Worm (Caenorhabditis elegans) whole organism, L1 larva: Measurements from ENCODE around the gene C03B8.3.

ENCODE experiments used
- C34B4.2 ChIP-seq: sonication (generic microtip); optimal IDR thresholded peaks from 2 replicates; lab custom pipeline; 2017; ENCODE audit warnings: mild to moderate bottlenecking, missing genetic modification characterization, missing compliant biosample characterization
- F16B12.6 ChIP-seq: fragments of 150-350 bp; optimal IDR thresholded peaks from 2 replicates; lab custom pipeline; 2014; ENCODE audit warnings: missing biosample characterization, missing genetic modification characterization
- Y116A8C.19 ChIP-seq: sonication (generic microtip); optimal IDR thresholded peaks from 2 replicates; lab custom pipeline; 2016; ENCODE audit warnings: missing compliant biosample characterization, missing genetic modification characterization, borderline replicate concordance
- aha-1 ChIP-seq: fragments of 150-350 bp; optimal IDR thresholded peaks from 2 replicates; lab custom pipeline; 2014; ENCODE audit warnings: missing biosample characterization, missing genetic modification characterization
- aly-2 ChIP-seq: fragments of 150-350 bp; optimal IDR thresholded peaks from 2 replicates; lab custom pipeline; 2014; ENCODE audit warnings: missing biosample characterization, missing genetic modification characterization
- ama-1 ChIP-seq: fragments of 150-350 bp; optimal IDR thresholded peaks from 2 replicates; lab custom pipeline; 2014
- blmp-1 ChIP-seq: fragments of 150-350 bp; optimal IDR thresholded peaks from 2 replicates; lab custom pipeline; 2014; ENCODE audit warnings: missing biosample characterization, missing genetic modification characterization
- ceh-82 ChIP-seq, 3 experiments: fragments of 150-350 bp in 1 of 3; sonication (generic microtip) in 2 of 3; optimal IDR thresholded peaks; 2 replicates each; lab custom pipeline; 2014 to 2017; ENCODE audit warnings: missing biosample characterization in 3 of 3, missing genetic modification characterization in 3 of 3
- ceh-88 ChIP-seq: fragments of 200-800 bp; sonication (Bioruptor generic); IDR thresholded peaks from 2 replicates; pipeline ENCODE4 v1.3.6; 2022; ENCODE audit warnings: missing genetic modification characterization, missing compliant biosample characterization
- ceh-90 ChIP-seq: sonication (generic microtip); optimal IDR thresholded peaks from 2 replicates; lab custom pipeline; 2016; ENCODE audit warnings: missing genetic modification characterization, missing compliant biosample characterization
- efl-1 ChIP-seq, 4 experiments: fragments of 150-350 bp; optimal IDR thresholded peaks in 3 of 4; peaks in 1 of 4; 1 replicate in 1 of 4; 2 replicates in 3 of 4; lab custom pipeline; 2014; ENCODE audit warnings: missing biosample characterization in 2 of 4, missing genetic modification characterization in 2 of 4, missing genetic modification reagents in 2 of 4
- elt-2 ChIP-seq: sonication (generic microtip); optimal IDR thresholded peaks from 2 replicates; lab custom pipeline; 2016; ENCODE audit warnings: missing genetic modification characterization, mild to moderate bottlenecking, inconsistent platforms, missing compliant biosample characterization, missing genetic modification reagents
- fkh-10 ChIP-seq: sonication (generic microtip); optimal IDR thresholded peaks from 2 replicates; lab custom pipeline; 2017; ENCODE audit warnings: missing biosample characterization, missing genetic modification reagents, missing genetic modification characterization
- hlh-4 ChIP-seq: sonication (generic microtip); optimal IDR thresholded peaks from 2 replicates; lab custom pipeline; 2016; ENCODE audit warnings: mild to moderate bottlenecking, missing genetic modification characterization, missing compliant biosample characterization
- isw-1 ChIP-seq: fragments of 200-800 bp; sonication (Bioruptor generic); IDR thresholded peaks from 2 replicates; pipeline ENCODE4 v1.3.6; 2022; ENCODE audit warnings: missing genetic modification characterization, missing compliant biosample characterization
- lin-13 ChIP-seq: fragments of 150-350 bp; optimal IDR thresholded peaks from 2 replicates; lab custom pipeline; 2014; ENCODE audit warnings: missing biosample characterization, missing genetic modification reagents, missing genetic modification characterization
- lin-14 ChIP-seq: fragments of 200-800 bp; sonication (Bioruptor generic); optimal IDR thresholded peaks from 2 replicates; lab custom pipeline; 2018; ENCODE audit warnings: mild to moderate bottlenecking, missing genetic modification characterization, moderate library complexity, missing compliant biosample characterization
- lin-15B ChIP-seq: fragments of 150-350 bp; sonication (generic microtip); optimal IDR thresholded peaks from 3 replicates; lab custom pipeline; 2014; ENCODE audit warnings: missing biosample characterization, missing genetic modification characterization
- lin-35 ChIP-seq, 2 experiments: fragments of 150-350 bp; optimal IDR thresholded peaks; 2 replicates each; lab custom pipeline; 2014; ENCODE audit warnings: missing biosample characterization in 2 of 2, missing genetic modification characterization in 2 of 2, missing genetic modification reagents in 2 of 2
- lin-39 ChIP-seq: fragments of 150-350 bp; optimal IDR thresholded peaks from 2 replicates; lab custom pipeline; 2014; ENCODE audit warnings: missing biosample characterization, missing genetic modification reagents, missing genetic modification characterization
- lir-3 ChIP-seq: sonication (generic microtip); optimal IDR thresholded peaks from 2 replicates; lab custom pipeline; 2016; ENCODE audit warnings: mild to moderate bottlenecking, missing genetic modification characterization, moderate library complexity, missing compliant biosample characterization; ENCODE audit not compliant: poor library complexity
- lsy-2 ChIP-seq, 2 experiments: fragments of 150-350 bp; optimal IDR thresholded peaks; 2 replicates each; lab custom pipeline; 2014; ENCODE audit warnings: missing biosample characterization in 2 of 2, missing genetic modification characterization in 2 of 2
- mep-1 ChIP-seq: fragments of 150-350 bp; optimal IDR thresholded peaks from 2 replicates; lab custom pipeline; 2014; ENCODE audit warnings: missing biosample characterization, missing genetic modification characterization
- nhr-12 ChIP-seq: sonication (generic microtip); optimal IDR thresholded peaks from 2 replicates; lab custom pipeline; 2017; ENCODE audit warnings: missing biosample characterization, missing genetic modification characterization
- nhr-28 ChIP-seq: fragments of 150-350 bp; optimal IDR thresholded peaks from 2 replicates; lab custom pipeline; 2014; ENCODE audit warnings: missing biosample characterization, missing genetic modification characterization
- nhr-47 ChIP-seq: sonication (generic microtip); optimal IDR thresholded peaks from 2 replicates; lab custom pipeline; 2016; ENCODE audit warnings: mild to moderate bottlenecking, missing genetic modification characterization, moderate library complexity, missing compliant biosample characterization
- nhr-71 ChIP-seq: sonication (generic microtip); optimal IDR thresholded peaks from 2 replicates; lab custom pipeline; 2016; ENCODE audit warnings: mild to moderate bottlenecking, missing genetic modification characterization, moderate library complexity, missing compliant biosample characterization
- nhr-76 ChIP-seq: sonication (generic microtip); optimal IDR thresholded peaks from 2 replicates; lab custom pipeline; 2017; ENCODE audit warnings: missing biosample characterization, missing genetic modification characterization
- nhr-77 ChIP-seq: fragments of 150-350 bp; optimal IDR thresholded peaks from 2 replicates; lab custom pipeline; 2014; ENCODE audit warnings: missing biosample characterization, missing genetic modification characterization
- nhr-85 ChIP-seq: sonication (generic microtip); peaks from one replicate; lab custom pipeline; 2016; ENCODE audit warnings: missing genetic modification characterization, inconsistent platforms, missing compliant biosample characterization
- pag-3 ChIP-seq: sonication (generic microtip); optimal IDR thresholded peaks from 2 replicates; lab custom pipeline; 2017; ENCODE audit warnings: missing genetic modification characterization, mild to moderate bottlenecking, missing compliant biosample characterization, antibody characterized with exemption, borderline replicate concordance; ENCODE audit not compliant: insufficient read depth
- rnt-1 ChIP-seq: sonication (generic microtip); optimal IDR thresholded peaks from 2 replicates; lab custom pipeline; 2016; ENCODE audit warnings: mild to moderate bottlenecking, missing genetic modification characterization, moderate library complexity, missing compliant biosample characterization
- skn-1 ChIP-seq: fragments of 150-350 bp; optimal IDR thresholded peaks from 2 replicates; lab custom pipeline; 2014; ENCODE audit warnings: missing biosample characterization, missing genetic modification characterization
- sox-4 ChIP-seq: sonication (generic microtip); optimal IDR thresholded peaks from 2 replicates; lab custom pipeline; 2016; ENCODE audit warnings: missing genetic modification characterization, missing compliant biosample characterization
- sup-37 ChIP-seq: fragments of 200-800 bp; sonication (Bioruptor generic); optimal IDR thresholded peaks from 2 replicates; lab custom pipeline; 2018; ENCODE audit warnings: mild to moderate bottlenecking, missing genetic modification characterization, missing compliant biosample characterization
- swsn-7 ChIP-seq: sonication (generic microtip); optimal IDR thresholded peaks from 2 replicates; lab custom pipeline; 2016; ENCODE audit warnings: missing genetic modification characterization, missing compliant biosample characterization
- tbx-2 ChIP-seq: sonication (generic microtip); optimal IDR thresholded peaks from 2 replicates; lab custom pipeline; 2016; ENCODE audit warnings: missing genetic modification characterization, missing compliant biosample characterization
- tlp-1 ChIP-seq: fragments of 150-350 bp; optimal IDR thresholded peaks from 2 replicates; lab custom pipeline; 2014; ENCODE audit warnings: missing biosample characterization, missing genetic modification characterization
- unc-30 ChIP-seq: sonication (generic microtip); optimal IDR thresholded peaks from 2 replicates; lab custom pipeline; 2017; ENCODE audit warnings: missing biosample characterization, missing genetic modification characterization
- unc-62 ChIP-seq: fragments of 150-350 bp; optimal IDR thresholded peaks from 2 replicates; lab custom pipeline; 2014; ENCODE audit warnings: missing biosample characterization, missing genetic modification reagents, missing genetic modification characterization
- unc-86 ChIP-seq: sonication (generic microtip); optimal IDR thresholded peaks from 2 replicates; lab custom pipeline; 2016; ENCODE audit warnings: missing genetic modification characterization, missing compliant biosample characterization
- vab-15 ChIP-seq: sonication (generic microtip); optimal IDR thresholded peaks from 2 replicates; lab custom pipeline; 2017; ENCODE audit warnings: missing genotype, mild to moderate bottlenecking, missing genetic modification characterization, missing compliant biosample characterization
- xbp-1 ChIP-seq: sonication (generic microtip); optimal IDR thresholded peaks from 2 replicates; lab custom pipeline; 2016; ENCODE audit warnings: missing genetic modification characterization, missing compliant biosample characterization
- zip-4 ChIP-seq: fragments of 200-800 bp; sonication (Bioruptor generic); optimal IDR thresholded peaks from 2 replicates; lab custom pipeline; 2018; ENCODE audit warnings: mild to moderate bottlenecking, missing genetic modification characterization, moderate library complexity, missing compliant biosample characterization

The C03B8.3 gene

ce11 chrIII:7720861-7721260, 8.8 kb downstream of the C03B8.3 start (continued):
- no peak for TF ChIP-seq F16B12.6
- TF ChIP-seq lin-15B (tag; lab: Kevin White, UChicago): no peak
- peak; percentile 56 for TF ChIP-seq xbp-1
- TF ChIP-seq nhr-77 (tag; lab: Kevin White, UChicago): no peak
- TF ChIP-seq ceh-82 (tag; optimal IDR thresholded peaks at IDR 0.05; lab: Kevin White, UChicago): peak in 1 of 3 experiments; percentile 34
- peak; percentile 34 for TF ChIP-seq lir-3 (tag; lab: Kevin White, UChicago)
- TF ChIP-seq nhr-28 (tag; lab: Kevin White, UChicago): no peak
- TF ChIP-seq rnt-1 (tag; lab: Kevin White, UChicago): peak; percentile 66
- peak; percentile 41; the same call in 1 of the 2 replicates for TF ChIP-seq ceh-88 (GFP tag; lab: Robert Waterston, UW)
- peak; percentile 3 to 52 for TF ChIP-seq lin-35 (GFP tag; optimal IDR thresholded peaks at IDR 0.05; lab: Kevin White, UChicago)
- TF ChIP-seq nhr-71 (tag; lab: Kevin White, UChicago): peak; percentile 79
- TF ChIP-seq aly-2 (tag; lab: Kevin White, UChicago): no peak

- TF ChIP-seq lin-13 (no peak), tlp-1 (tag; lab: Kevin White, UChicago) (no peak), zip-4 (no peak), C34B4.2 (tag; lab: Kevin White, UChicago) (no peak), rnt-1 (tag; lab: Kevin White, UChicago) (no peak), ama-1 (lab: Kevin White, UChicago) (peak; percentile 11), nhr-85 (tag; lab: Kevin White, UChicago) (no peak), blmp-1 (tag; lab: Kevin White, UChicago) (peak; percentile 1), lin-35 (GFP tag; optimal IDR thresholded peaks at IDR 0.05; lab: Kevin White, UChicago) (no peak), nhr-76 (tag; lab: Kevin White, UChicago) (no peak), nhr-28 (tag; lab: Kevin White, UChicago) (no peak), elt-2 (tag; lab: Kevin White, UChicago) (no peak), vab-15 (tag; lab: Kevin White, UChicago) (no peak), xbp-1 (no peak), lin-14 (GFP tag; lab: Kevin White, UChicago) (no peak), pag-3 (tag; lab: Kevin White, UChicago) (no peak), tbx-2 (tag; lab: Kevin White, UChicago) (no peak), mep-1 (tag; lab: Kevin White, UChicago) (no peak), unc-62 (no peak), efl-1 (optimal IDR thresholded peaks at IDR 0.05; lab: Kevin White, UChicago) (no peak), efl-1 (GFP tag; optimal IDR thresholded peaks at IDR 0.05 in 1 of 2; lab: Kevin White, UChicago) (peak in 1 of 2 experiments; percentile 77), lin-39 (tag; lab: Kevin White, UChicago) (no peak), unc-86 (tag; lab: Kevin White, UChicago) (no peak), unc-30 (tag; lab: Kevin White, UChicago) (no peak), skn-1 (tag; lab: Kevin White, UChicago) (no peak), lin-15B (tag; lab: Kevin White, UChicago) (no peak)
- TF ChIP-seq, all 84 proteins: peak for 3
Observed at ce11 chrIII:7721513-7721912, 9.4 kb downstream of the C03B8.3 start.

ce11 chrIII:7722411-7722810, 10.3 kb downstream of the C03B8.3 start:
- peak; percentile 18 for TF ChIP-seq ama-1 (lab: Kevin White, UChicago)
- TF ChIP-seq sup-37: no peak
- TF ChIP-seq blmp-1 (tag; lab: Kevin White, UChicago): peak; percentile 59
- no peak for TF ChIP-seq tlp-1 (tag; lab: Kevin White, UChicago)

- TF ChIP-seq ceh-90 (tag; lab: Kevin White, UChicago) (no peak), swsn-7 (tag; lab: Kevin White, UChicago) (peak; percentile 8), ceh-82 (tag; optimal IDR thresholded peaks at IDR 0.05; lab: Kevin White, UChicago) (peak in 1 of 3 experiments; percentile 42), nhr-12 (tag; lab: Kevin White, UChicago) (no peak), xbp-1 (no peak), lin-35 (GFP tag; optimal IDR thresholded peaks at IDR 0.05; lab: Kevin White, UChicago) (peak in 1 of 2 experiments; percentile 10), Y116A8C.19 (tag; lab: Kevin White, UChicago) (no peak), lin-14 (GFP tag; lab: Kevin White, UChicago) (peak; percentile 85), unc-86 (tag; lab: Kevin White, UChicago) (peak; percentile 27), lsy-2 (tag; optimal IDR thresholded peaks at IDR 0.05; lab: Kevin White, UChicago) (peak; percentile 4 to 51), unc-62 (no peak), lin-15B (tag; lab: Kevin White, UChicago) (no peak), sox-4 (tag; lab: Kevin White, UChicago) (no peak), nhr-71 (tag; lab: Kevin White, UChicago) (peak; percentile 48), lin-13 (peak; percentile 11), ama-1 (lab: Kevin White, UChicago) (peak; percentile 25), isw-1 (GFP tag; lab: Robert Waterston, UW) (peak; percentile 14; the same call in 1 of the 2 replicates), tlp-1 (tag; lab: Kevin White, UChicago) (no peak), aha-1 (tag; lab: Kevin White, UChicago) (no peak), fkh-10 (GFP tag; lab: Kevin White, UChicago) (peak; percentile 46), hlh-4 (tag; lab: Kevin White, UChicago) (no peak), elt-2 (tag; lab: Kevin White, UChicago) (no peak), nhr-47 (peak; percentile 5)
Observed at ce11 chrIII:7722999-7723398, 10.9 kb downstream of the C03B8.3 start.
